Fruit fly (Drosophila melanogaster): ENCODE measurements around the gene Ggt-1.

Ggt-1 gene

DNA sequence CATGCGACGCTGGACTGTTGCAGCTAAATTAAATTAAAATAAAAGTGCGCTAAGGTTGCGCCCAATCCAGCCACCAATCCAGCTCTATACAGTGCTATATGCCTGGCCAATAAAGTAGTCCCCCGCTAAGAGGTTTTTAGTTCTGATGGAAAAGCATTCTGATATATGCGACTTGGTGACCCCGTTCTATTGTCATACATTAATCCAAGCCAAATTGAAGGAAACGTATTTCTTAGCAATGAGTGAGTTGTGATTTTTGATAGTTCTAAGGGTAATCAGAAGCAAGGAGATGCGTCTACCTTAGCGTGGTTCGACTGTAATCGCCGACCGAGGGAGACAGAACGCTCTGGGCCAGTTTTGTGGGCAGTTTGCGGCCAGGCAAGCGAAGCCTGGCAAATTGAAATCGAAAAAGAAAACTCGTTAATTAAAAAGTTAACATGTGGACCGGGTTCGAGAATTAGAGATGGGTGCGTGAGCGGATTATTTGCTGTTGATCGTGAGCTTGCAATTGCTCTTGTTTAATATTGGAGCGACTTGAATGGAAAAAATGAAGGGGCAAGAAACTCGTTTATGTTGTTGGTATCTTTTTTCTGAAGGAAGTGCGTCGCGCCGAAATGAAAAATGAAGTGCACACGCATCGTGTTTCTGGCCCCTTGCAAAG lies 26.0 kb upstream of the Ggt-1 start:
- TF ChIP-seq CG8478 (optimal IDR thresholded peaks at IDR 0.05): no peak
- no peak for TF ChIP-seq pan (optimal IDR thresholded peaks at IDR 0.05)
- TF ChIP-seq usp (GFP tag; optimal IDR thresholded peaks at IDR 0.05): no peak
- TF ChIP-seq psq (optimal IDR thresholded peaks at IDR 0.05): no peak
- no peak for TF ChIP-seq EcR (GFP tag; optimal IDR thresholded peaks at IDR 0.05)
- no peak for TF ChIP-seq Dll (optimal IDR thresholded peaks at IDR 0.05)

dm6 chrX:18537066-18537759 lies 24.9 kb upstream of the Ggt-1 start:
- TF ChIP-seq pan (optimal IDR thresholded peaks at IDR 0.05): no peak
- TF ChIP-seq CG8478 (optimal IDR thresholded peaks at IDR 0.05): no peak
- no peak for TF ChIP-seq usp (GFP tag; optimal IDR thresholded peaks at IDR 0.05)
- TF ChIP-seq psq (optimal IDR thresholded peaks at IDR 0.05): no peak
- TF ChIP-seq EcR (GFP tag; optimal IDR thresholded peaks at IDR 0.05): no peak
- TF ChIP-seq Dll (optimal IDR thresholded peaks at IDR 0.05): no peak

- no peak for TF ChIP-seq CG8478 (optimal IDR thresholded peaks at IDR 0.05)
- TF ChIP-seq Dll (optimal IDR thresholded peaks at IDR 0.05): peak; percentile 80
These were observed 22.1 kb upstream of the Ggt-1 start for dm6 chrX:18534393-18534792.

DNA sequence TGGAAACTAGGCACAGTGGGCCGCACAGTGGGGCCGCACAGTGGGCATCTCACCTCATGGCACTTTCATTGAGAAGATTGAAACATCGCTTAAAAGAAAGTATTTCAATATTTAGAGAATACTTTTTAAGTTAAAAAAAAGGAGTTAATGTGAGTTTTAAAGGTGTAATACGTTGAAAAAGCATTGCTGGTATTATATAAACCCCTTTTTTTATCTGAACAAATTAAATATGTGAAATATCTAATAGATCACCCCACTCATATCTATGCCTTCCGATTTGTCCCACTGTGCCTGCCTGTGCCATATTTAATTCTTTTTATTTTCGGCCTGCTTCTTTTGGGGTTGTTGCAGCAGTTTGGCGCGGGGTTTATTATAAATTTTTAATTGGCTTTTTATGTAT lies 21.0 kb upstream of the Ggt-1 start:
- TF ChIP-seq Dll (optimal IDR thresholded peaks at IDR 0.05) (no peak), psq (optimal IDR thresholded peaks at IDR 0.05) (no peak), pan (optimal IDR thresholded peaks at IDR 0.05) (no peak), CG8478 (optimal IDR thresholded peaks at IDR 0.05) (no peak), EcR (GFP tag; optimal IDR thresholded peaks at IDR 0.05) (no peak), usp (GFP tag; optimal IDR thresholded peaks at IDR 0.05) (no peak)

DNA sequence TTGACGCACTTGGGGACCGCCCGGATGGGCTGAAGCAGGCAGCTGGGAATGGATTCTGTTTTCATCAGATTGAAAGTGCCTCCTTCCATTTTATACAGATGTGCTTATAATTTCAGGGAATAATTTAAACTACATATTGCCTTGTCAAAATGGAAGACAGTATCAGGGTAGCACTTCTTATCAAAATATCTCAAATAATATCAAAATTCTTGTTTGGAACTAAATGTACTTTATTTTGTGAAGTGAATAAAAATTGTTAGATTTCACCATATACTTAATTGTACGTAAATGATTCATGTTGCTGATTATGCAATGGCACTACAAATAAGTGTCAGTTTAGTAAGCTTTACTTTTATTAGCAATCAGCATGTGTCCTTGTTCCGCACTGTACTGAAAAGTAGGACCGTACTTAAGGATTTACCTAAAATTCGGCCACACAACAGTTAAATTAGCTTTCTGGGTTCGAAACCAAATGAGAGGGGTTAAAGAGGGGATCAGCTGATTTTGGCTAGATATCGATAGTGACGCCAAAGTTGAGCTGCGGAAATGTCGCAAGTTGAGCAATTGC lies 15.9 kb upstream of the Ggt-1 start, which contains the start of the genes CG15042 and CG15047:
CG15042 (minus strand) TSS at position 101 of the 568 bp plus-strand sequence.
CG15047 (plus strand) TSS at position 518 of the 568 bp plus-strand sequence.
- TF ChIP-seq Dll (optimal IDR thresholded peaks at IDR 0.05): no peak
- TF ChIP-seq pan (optimal IDR thresholded peaks at IDR 0.05): no peak
- no peak for TF ChIP-seq usp (GFP tag; optimal IDR thresholded peaks at IDR 0.05)
- TF ChIP-seq CG8478 (optimal IDR thresholded peaks at IDR 0.05): no peak
- no peak for TF ChIP-seq EcR (GFP tag; optimal IDR thresholded peaks at IDR 0.05)
- TF ChIP-seq psq (optimal IDR thresholded peaks at IDR 0.05): no peak

DNA sequence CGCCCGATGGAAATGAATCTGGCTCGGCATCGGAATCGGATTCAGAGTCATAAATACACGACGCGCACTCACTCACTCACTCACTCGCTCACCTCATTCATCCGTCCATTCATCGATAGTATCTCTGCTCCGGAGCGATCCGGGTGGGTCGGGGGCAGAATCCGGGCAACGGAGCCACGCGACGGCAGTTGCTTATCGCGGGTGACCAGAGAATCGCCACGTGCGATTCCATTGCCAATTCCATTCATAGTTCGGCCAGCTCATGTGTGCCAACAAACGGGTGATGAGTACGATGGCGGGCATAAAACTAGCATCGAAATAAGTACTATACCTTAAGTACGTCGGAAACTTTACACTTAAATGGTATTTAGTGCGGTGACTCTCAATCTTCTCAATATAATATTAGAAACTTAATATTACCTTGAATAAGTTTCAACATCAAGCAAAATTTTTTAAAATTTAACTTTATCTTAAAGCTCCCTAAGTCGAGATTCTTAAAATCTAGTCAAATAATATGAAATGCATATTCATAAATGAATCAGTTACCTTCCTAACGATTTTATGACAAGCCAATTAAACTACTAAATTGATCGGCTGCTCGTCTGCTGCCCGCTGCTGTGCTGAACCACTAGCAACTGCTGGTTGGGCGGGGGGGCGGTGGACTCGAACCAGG lies 12.4 kb upstream of the Ggt-1 start:
- no peak for TF ChIP-seq pan (optimal IDR thresholded peaks at IDR 0.05)
- TF ChIP-seq Dll (optimal IDR thresholded peaks at IDR 0.05): no peak
- TF ChIP-seq psq (optimal IDR thresholded peaks at IDR 0.05): no peak
- no peak for TF ChIP-seq CG8478 (optimal IDR thresholded peaks at IDR 0.05)
- TF ChIP-seq EcR (GFP tag; optimal IDR thresholded peaks at IDR 0.05): no peak
- TF ChIP-seq usp (GFP tag; optimal IDR thresholded peaks at IDR 0.05): no peak

dm6 chrX:18523146-18523812 lies 11.0 kb upstream of the Ggt-1 start:
- no peak for TF ChIP-seq pan (optimal IDR thresholded peaks at IDR 0.05)
- TF ChIP-seq usp (GFP tag; optimal IDR thresholded peaks at IDR 0.05): no peak
- no peak for TF ChIP-seq psq (optimal IDR thresholded peaks at IDR 0.05)
- TF ChIP-seq Dll (optimal IDR thresholded peaks at IDR 0.05): no peak

dm6 chrX:18522395-18523104 lies 10.2 kb upstream of the Ggt-1 start, which contains the start of gene CG6481:
Gene CG6481, minus strand, starts transcription at chrX:18522445.
- TF ChIP-seq pan (optimal IDR thresholded peaks at IDR 0.05) (no peak), EcR (GFP tag; optimal IDR thresholded peaks at IDR 0.05) (no peak), usp (GFP tag; optimal IDR thresholded peaks at IDR 0.05) (no peak), psq (optimal IDR thresholded peaks at IDR 0.05) (no peak), CG8478 (optimal IDR thresholded peaks at IDR 0.05) (no peak), Dll (optimal IDR thresholded peaks at IDR 0.05) (no peak)

dm6 chrX:18520360-18520759 lies 8.0 kb upstream of the Ggt-1 start:
- no peak for TF ChIP-seq Dll (optimal IDR thresholded peaks at IDR 0.05)
- no peak for TF ChIP-seq psq (optimal IDR thresholded peaks at IDR 0.05)

- TF ChIP-seq usp (GFP tag; optimal IDR thresholded peaks at IDR 0.05): no peak
- no peak for TF ChIP-seq Dll (optimal IDR thresholded peaks at IDR 0.05)
- TF ChIP-seq psq (optimal IDR thresholded peaks at IDR 0.05): no peak
- no peak for TF ChIP-seq pan (optimal IDR thresholded peaks at IDR 0.05)
- TF ChIP-seq EcR (GFP tag; optimal IDR thresholded peaks at IDR 0.05): no peak
- TF ChIP-seq CG8478 (optimal IDR thresholded peaks at IDR 0.05): no peak
These were observed 5.1 kb upstream of the Ggt-1 start for dm6 chrX:18517415-18517814.

dm6 chrX:18515988-18516541 lies 3.7 kb upstream of the Ggt-1 start:
- TF ChIP-seq psq (optimal IDR thresholded peaks at IDR 0.05): no peak
- no peak for TF ChIP-seq pan (optimal IDR thresholded peaks at IDR 0.05)
- TF ChIP-seq CG8478 (optimal IDR thresholded peaks at IDR 0.05): no peak
- no peak for TF ChIP-seq Dll (optimal IDR thresholded peaks at IDR 0.05)
- no peak for TF ChIP-seq usp (GFP tag; optimal IDR thresholded peaks at IDR 0.05)
- TF ChIP-seq EcR (GFP tag; optimal IDR thresholded peaks at IDR 0.05): no peak
